Worm (Caenorhabditis elegans) whole organism, mixed stage, embryonic: ENCODE results near the gene Y32F6A.5.

Experiments used
- M03D4.4 ChIP-seq: sonication (generic microtip); optimal IDR thresholded peaks from 2 replicates; lab custom pipeline; 2017; ENCODE audit warnings: mild to moderate bottlenecking, missing genetic modification characterization, missing compliant biosample characterization
- bed-3 ChIP-seq: fragments of 200-800 bp; sonication (Bioruptor generic); optimal IDR thresholded peaks from 3 replicates; lab custom pipeline; 2018; ENCODE audit warnings: mild to moderate bottlenecking, missing genetic modification characterization, moderate library complexity, missing compliant biosample characterization
- ceh-39 ChIP-seq: fragments of 150-350 bp; optimal IDR thresholded peaks from 2 replicates; lab custom pipeline; 2014; ENCODE audit warnings: missing biosample characterization, missing genetic modification characterization
- ceh-43 ChIP-seq: fragments of 200-800 bp; sonication (Bioruptor generic); optimal IDR thresholded peaks from 2 replicates; lab custom pipeline; 2018; ENCODE audit warnings: mild to moderate bottlenecking, missing genetic modification characterization, moderate library complexity, missing compliant biosample characterization
- ceh-83 ChIP-seq: fragments of 200-800 bp; sonication (Bioruptor generic); optimal IDR thresholded peaks from 2 replicates; lab custom pipeline; 2018; ENCODE audit warnings: mild to moderate bottlenecking, missing genetic modification characterization, missing compliant biosample characterization
- ces-1 ChIP-seq: fragments of 150-350 bp; optimal IDR thresholded peaks from 2 replicates; lab custom pipeline; 2014; ENCODE audit warnings: missing biosample characterization, missing genetic modification reagents, missing genetic modification characterization
- cnd-1 ChIP-seq: fragments of 200-800 bp; sonication (Bioruptor generic); optimal IDR thresholded peaks from 2 replicates; lab custom pipeline; 2018; ENCODE audit warnings: mild to moderate bottlenecking, missing genetic modification characterization, missing compliant biosample characterization
- drap-1 ChIP-seq: fragments of 200-800 bp; sonication (Bioruptor generic); optimal IDR thresholded peaks from 3 replicates; lab custom pipeline; 2018; ENCODE audit warnings: mild to moderate bottlenecking, missing genetic modification characterization, missing compliant biosample characterization
- elt-3 ChIP-seq: fragments of 150-350 bp; optimal IDR thresholded peaks from 2 replicates; lab custom pipeline; 2014; ENCODE audit warnings: missing biosample characterization, missing genetic modification characterization
- ham-2 ChIP-seq: fragments of 200-800 bp; sonication (Bioruptor generic); optimal IDR thresholded peaks from 2 replicates; lab custom pipeline; 2018; ENCODE audit warnings: mild to moderate bottlenecking, missing genetic modification characterization, missing compliant biosample characterization
- hlh-1 ChIP-seq: fragments of 150-350 bp; optimal IDR thresholded peaks from 2 replicates; lab custom pipeline; 2014; ENCODE audit warnings: missing biosample characterization, missing genetic modification reagents, missing genetic modification characterization
- lin-13 ChIP-seq: fragments of 150-350 bp; optimal IDR thresholded peaks from 2 replicates; lab custom pipeline; 2014; ENCODE audit warnings: missing biosample characterization, missing genetic modification characterization
- lin-32 ChIP-seq: fragments of 200-800 bp; sonication (Bioruptor generic); optimal IDR thresholded peaks from 2 replicates; lab custom pipeline; 2018; ENCODE audit warnings: mild to moderate bottlenecking, missing genetic modification characterization, missing compliant biosample characterization
- lsy-2 ChIP-seq: fragments of 150-350 bp; optimal IDR thresholded peaks from 2 replicates; lab custom pipeline; 2014; ENCODE audit warnings: missing biosample characterization, missing genetic modification characterization
- mab-5 ChIP-seq: fragments of 150-350 bp; optimal IDR thresholded peaks from 2 replicates; lab custom pipeline; 2014; ENCODE audit warnings: missing biosample characterization, missing genetic modification characterization
- mls-2 ChIP-seq: sonication (generic microtip); optimal IDR thresholded peaks from 2 replicates; lab custom pipeline; 2016; ENCODE audit warnings: mild to moderate bottlenecking, missing genetic modification characterization, moderate library complexity, missing compliant biosample characterization
- nhr-12 ChIP-seq: fragments of 150-350 bp; optimal IDR thresholded peaks from 2 replicates; lab custom pipeline; 2014; ENCODE audit warnings: missing biosample characterization, missing genetic modification characterization
- nhr-2 ChIP-seq: fragments of 150-350 bp; optimal IDR thresholded peaks from 2 replicates; lab custom pipeline; 2014; ENCODE audit warnings: missing biosample characterization, missing genetic modification characterization
- nhr-237 ChIP-seq: fragments of 150-350 bp; optimal IDR thresholded peaks from 2 replicates; lab custom pipeline; 2014; ENCODE audit warnings: missing biosample characterization, missing genetic modification characterization
- nhr-28 ChIP-seq: fragments of 150-350 bp; optimal IDR thresholded peaks from 2 replicates; lab custom pipeline; 2014; ENCODE audit warnings: missing biosample characterization, missing genetic modification characterization
- nhr-76 ChIP-seq: sonication (generic microtip); optimal IDR thresholded peaks from 2 replicates; lab custom pipeline; 2017; ENCODE audit warnings: missing biosample characterization, missing genetic modification characterization
- sem-2 ChIP-seq: fragments of 200-800 bp; sonication (Bioruptor generic); optimal IDR thresholded peaks from 2 replicates; lab custom pipeline; 2018; ENCODE audit warnings: mild to moderate bottlenecking, missing genetic modification characterization, missing compliant biosample characterization
- snpc-4 ChIP-seq: fragments of 150-350 bp; optimal IDR thresholded peaks from 2 replicates; lab custom pipeline; 2014; ENCODE audit warnings: missing biosample characterization, missing genetic modification characterization
- sptf-1 ChIP-seq: sonication (generic microtip); optimal IDR thresholded peaks from 2 replicates; lab custom pipeline; 2017; ENCODE audit warnings: mild to moderate bottlenecking, missing genetic modification characterization, moderate library complexity, missing compliant biosample characterization
- tbx-8 ChIP-seq: fragments of 200-800 bp; sonication (Bioruptor generic); optimal IDR thresholded peaks from 2 replicates; lab custom pipeline; 2018; ENCODE audit warnings: mild to moderate bottlenecking, missing genetic modification characterization, moderate library complexity, missing compliant biosample characterization
- unc-120 ChIP-seq: sonication (generic microtip); optimal IDR thresholded peaks from 2 replicates; lab custom pipeline; 2017; ENCODE audit warnings: missing genetic modification characterization, missing compliant biosample characterization; ENCODE audit not compliant: poor library complexity, severe bottlenecking
- unc-39 ChIP-seq: fragments of 150-350 bp; optimal IDR thresholded peaks from 2 replicates; lab custom pipeline; 2014; ENCODE audit warnings: missing biosample characterization, missing genetic modification characterization
- unc-62 ChIP-seq: fragments of 150-350 bp; optimal IDR thresholded peaks from 2 replicates; lab custom pipeline; 2014; ENCODE audit warnings: missing biosample characterization, missing genetic modification reagents, missing genetic modification characterization
- zip-8 ChIP-seq: fragments of 150-350 bp; optimal IDR thresholded peaks from 2 replicates; lab custom pipeline; 2014; ENCODE audit warnings: missing biosample characterization, missing genetic modification characterization
- ztf-11 ChIP-seq: fragments of 150-350 bp; optimal IDR thresholded peaks from 2 replicates; lab custom pipeline; 2014; ENCODE audit warnings: missing biosample characterization, missing genetic modification characterization

The Y32F6A.5 gene

DNA sequence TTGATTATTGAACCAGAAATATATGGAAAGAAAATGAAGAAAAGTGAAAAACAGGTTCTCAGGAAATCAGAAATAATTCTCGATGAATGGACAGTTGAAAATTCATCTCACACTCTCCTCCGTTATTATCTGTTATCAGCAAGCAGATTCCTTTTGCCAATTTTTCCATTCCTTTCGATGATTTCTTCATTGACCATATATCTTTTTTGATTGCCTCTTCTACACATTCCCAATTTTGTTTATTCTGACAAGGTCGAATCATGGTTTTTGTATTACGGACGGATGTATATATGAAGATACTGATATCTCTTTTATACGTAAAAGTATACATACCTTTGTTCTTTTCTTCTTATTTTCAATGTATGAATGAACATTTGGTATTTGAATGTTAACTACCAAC lies 7.3 kb upstream of the Y32F6A.5 start:
- TF ChIP-seq sem-2 = no peak
- TF ChIP-seq sptf-1 (tag; lab: Kevin White, UChicago) = no peak
- TF ChIP-seq drap-1 = no peak

DNA sequence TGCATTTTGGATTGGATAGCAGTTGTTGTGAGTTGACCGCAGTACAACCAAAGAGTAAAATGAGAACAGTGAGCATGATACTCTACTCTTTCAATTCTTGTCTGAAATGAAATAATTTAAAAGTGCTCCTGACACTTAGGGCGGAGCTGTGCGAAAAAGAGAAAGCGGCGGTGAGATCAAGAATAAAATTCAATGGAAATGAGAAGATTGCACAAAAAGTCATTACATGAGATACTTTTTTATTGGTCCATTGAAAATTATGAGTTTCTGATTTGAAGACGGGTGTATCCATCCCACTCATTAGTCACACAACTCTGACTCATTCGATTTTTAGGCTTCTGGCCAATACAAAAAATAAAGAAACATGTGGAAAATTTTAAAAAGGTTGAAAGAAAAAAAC lies 3.8 kb upstream of the Y32F6A.5 start, which contains the start of gene F22E12.1:
TSS of gene F22E12.1 (minus strand) at position 101 of the 400 bp plus-strand sequence.
- TF ChIP-seq mls-2 (no peak), ceh-43 (no peak), nhr-2 (tag; lab: Kevin White, UChicago) (no peak), sptf-1 (tag; lab: Kevin White, UChicago) (no peak), unc-39 (tag; lab: Kevin White, UChicago) (no peak), nhr-76 (tag; lab: Kevin White, UChicago) (no peak)
- TF ChIP-seq, all 35 proteins: peak for 0

DNA sequence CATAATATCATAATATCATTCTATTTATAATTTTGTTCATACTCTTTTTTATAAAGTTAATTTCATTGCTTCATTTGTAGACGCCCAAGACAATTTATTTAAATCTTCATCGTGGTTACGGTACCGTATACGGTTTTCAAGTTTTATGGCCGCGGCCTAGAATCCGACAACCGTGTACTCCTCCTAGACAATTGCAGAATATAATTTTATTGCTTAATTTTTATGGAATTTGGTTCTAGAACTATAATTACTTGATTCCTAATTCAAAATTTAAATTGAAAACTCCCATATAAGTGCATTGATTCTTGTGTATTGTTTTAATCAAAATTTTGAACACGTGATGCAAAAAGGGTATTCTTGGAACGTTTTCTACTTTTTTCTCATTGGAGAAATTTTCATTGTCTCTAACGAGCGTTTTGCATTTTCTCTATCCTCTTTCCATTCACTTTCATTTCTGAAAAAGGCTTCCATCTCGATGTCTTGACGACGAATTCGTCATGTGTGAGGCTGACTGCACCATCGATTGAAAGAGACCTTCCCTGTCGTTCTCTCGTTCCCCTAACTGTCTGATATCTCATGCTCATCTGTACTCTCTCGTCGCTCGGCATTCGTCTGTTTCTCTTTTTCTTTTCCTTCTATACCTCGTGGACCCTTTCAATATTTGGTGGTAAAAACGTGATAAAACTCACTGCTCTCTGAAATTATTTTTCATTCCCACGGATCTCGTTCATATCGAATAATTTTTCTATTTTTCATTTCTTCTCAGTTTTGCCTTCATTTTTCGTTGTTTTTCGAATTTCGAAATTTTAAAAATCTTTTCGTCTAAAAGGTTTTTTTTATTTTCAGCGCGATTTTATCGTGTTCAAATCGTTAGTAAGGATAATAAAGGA lies 12.0 kb downstream of the Y32F6A.5 start, which contains the start of gene pap-1:
TSS of gene pap-1 (plus strand) at position 840 of the 890 bp plus-strand sequence.
- TF ChIP-seq ham-2 (GFP tag; lab: Kevin White, UChicago) (no peak), lsy-2 (tag; lab: Kevin White, UChicago) (peak; percentile 61), unc-120 (tag; lab: Kevin White, UChicago) (peak; percentile 8)
- TF ChIP-seq, all 35 proteins: peak for 2

DNA sequence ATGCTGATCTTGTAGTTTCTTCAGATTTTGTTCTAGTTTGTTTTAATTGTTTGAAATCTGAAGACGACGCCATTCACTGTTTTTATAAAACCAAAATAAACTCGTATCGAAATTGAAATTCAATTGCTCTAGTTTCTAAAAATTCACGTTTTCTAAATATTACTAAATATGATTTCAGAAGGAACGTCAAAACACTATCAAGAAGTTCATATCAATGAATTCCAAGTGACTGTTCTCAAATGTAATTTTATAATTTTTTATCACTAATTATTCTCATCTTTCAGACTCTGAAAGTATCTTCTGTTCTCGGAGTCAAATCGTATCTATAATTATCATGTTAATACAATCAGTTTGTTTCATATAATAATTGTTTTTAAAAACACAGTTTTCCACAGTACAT lies 12.7 kb downstream of the Y32F6A.5 start, which contains the start of gene snf-10:
TSS of gene snf-10 (minus strand) at position 101 of the 400 bp plus-strand sequence.
- TF ChIP-seq mab-5 (tag; lab: Kevin White, UChicago) = no peak
- TF ChIP-seq mls-2 = no peak
- TF ChIP-seq nhr-28 = no peak
- TF ChIP-seq hlh-1 = no peak
- no peak for TF ChIP-seq snpc-4 (tag; lab: Kevin White, UChicago)
- no peak for TF ChIP-seq ceh-83
- TF ChIP-seq elt-3 (tag; lab: Kevin White, UChicago) = no peak
- no peak for TF ChIP-seq bed-3
- no peak for TF ChIP-seq cnd-1
- no peak for TF ChIP-seq unc-39 (tag; lab: Kevin White, UChicago)
- TF ChIP-seq zip-8 (tag; lab: Kevin White, UChicago) = no peak
- TF ChIP-seq ceh-39 (tag; lab: Kevin White, UChicago) = no peak
- TF ChIP-seq M03D4.4 (tag; lab: Kevin White, UChicago) = no peak
- TF ChIP-seq tbx-8 = no peak
- TF ChIP-seq lin-32 (GFP tag; lab: Kevin White, UChicago) = no peak

DNA sequence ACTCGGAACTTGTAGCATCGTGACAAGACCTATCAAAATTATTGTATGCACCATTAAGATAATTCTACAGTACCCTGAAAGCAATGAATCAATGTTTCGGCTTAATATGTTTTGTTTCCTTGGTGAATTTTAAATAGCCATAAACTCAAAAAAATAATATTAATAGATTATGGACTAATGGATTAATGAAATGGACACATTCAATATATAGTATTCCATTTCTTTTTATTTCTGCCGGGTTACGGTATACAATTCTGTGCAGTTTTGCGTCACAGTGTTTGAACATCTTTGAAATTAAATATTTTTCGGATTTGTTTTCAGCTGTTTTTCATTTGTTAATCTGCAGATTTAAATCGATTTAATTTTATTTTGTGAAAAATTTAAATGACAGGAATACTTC lies 16.8 kb downstream of the Y32F6A.5 start, which contains the start of gene set-22:
TSS of gene set-22 (plus strand) at position 301 of the 400 bp plus-strand sequence.
- TF ChIP-seq ceh-39 (tag; lab: Kevin White, UChicago) = no peak
- TF ChIP-seq nhr-2 (tag; lab: Kevin White, UChicago) = no peak
- no peak for TF ChIP-seq lin-13
- no peak for TF ChIP-seq unc-62
- TF ChIP-seq nhr-237 (tag; lab: Kevin White, UChicago) = no peak
- TF ChIP-seq ceh-83 = no peak
- no peak for TF ChIP-seq nhr-12 (tag; lab: Kevin White, UChicago)
- no peak for TF ChIP-seq lsy-2 (tag; lab: Kevin White, UChicago)
- no peak for TF ChIP-seq nhr-28
- no peak for TF ChIP-seq cnd-1
- TF ChIP-seq mab-5 (tag; lab: Kevin White, UChicago) = no peak
- no peak for TF ChIP-seq bed-3
- no peak for TF ChIP-seq snpc-4 (tag; lab: Kevin White, UChicago)
- no peak for TF ChIP-seq sptf-1 (tag; lab: Kevin White, UChicago)
- no peak for TF ChIP-seq ces-1 (GFP tag; lab: Kevin White, UChicago)
- no peak for TF ChIP-seq tbx-8
- no peak for TF ChIP-seq hlh-1
- TF ChIP-seq ham-2 (GFP tag; lab: Kevin White, UChicago) = no peak
- no peak for TF ChIP-seq ztf-11 (tag; lab: Kevin White, UChicago)
- no peak for TF ChIP-seq elt-3 (tag; lab: Kevin White, UChicago)
